Fruit fly (Drosophila melanogaster) whole organism, embryonic: ENCODE measurements around the gene Grip84.

Source experiments
- CG12104 ChIP-seq: fragments of 200-800 bp; sonication (Bioruptor generic); optimal IDR thresholded peaks from 3 replicates; lab custom pipeline; 2016; ENCODE audit warnings: missing biosample characterization, missing genetic modification characterization
- CG12236 ChIP-seq: fragments of 200-800 bp; sonication (Bioruptor generic); optimal IDR thresholded peaks from 2 replicates; lab custom pipeline; 2016; ENCODE audit warnings: missing biosample characterization, missing genetic modification characterization
- CG13894 ChIP-seq: fragments of 200-800 bp; sonication (Bioruptor generic); optimal IDR thresholded peaks from 3 replicates; lab custom pipeline; 2018; ENCODE audit warnings: missing biosample characterization, mild to moderate bottlenecking, missing genetic modification characterization, moderate library complexity
- CG14441 ChIP-seq: fragments of 200-800 bp; sonication (Bioruptor generic); IDR thresholded peaks from 2 replicates; pipeline ENCODE4 v1.3.6; 2022; ENCODE audit warnings: missing biosample characterization, missing genetic modification characterization
- CG14965 ChIP-seq: fragments of 200-800 bp; sonication (Bioruptor generic); optimal IDR thresholded peaks from 2 replicates; lab custom pipeline; 2016; ENCODE audit warnings: missing biosample characterization, missing genetic modification characterization, borderline replicate concordance
- CG15479 ChIP-seq: fragments of 200-800 bp; sonication (Bioruptor generic); optimal IDR thresholded peaks from 3 replicates; lab custom pipeline; 2019; ENCODE audit warnings: missing biosample characterization, mild to moderate bottlenecking, missing genetic modification characterization, moderate library complexity
- CG15514 ChIP-seq: fragments of 200-800 bp; sonication (Bioruptor generic); optimal IDR thresholded peaks from 3 replicates; lab custom pipeline; 2017; ENCODE audit warnings: missing biosample characterization, missing genetic modification characterization, mild to moderate bottlenecking, moderate library complexity, missing genetic modification reagents
- CG1602 ChIP-seq: fragments of 200-800 bp; sonication (Bioruptor generic); optimal IDR thresholded peaks from 3 replicates; lab custom pipeline; 2016; ENCODE audit warnings: missing biosample characterization, missing genetic modification characterization
- CG17361 ChIP-seq: fragments of 200-800 bp; sonication (Bioruptor generic); IDR thresholded peaks from 3 replicates; pipeline ENCODE4 v1.3.6; 2022; ENCODE audit warnings: missing biosample characterization, missing genetic modification characterization
- CG18262 ChIP-seq: fragments of 200-800 bp; optimal IDR thresholded peaks from 3 replicates; lab custom pipeline; 2019; ENCODE audit warnings: missing biosample characterization, mild to moderate bottlenecking, missing genetic modification characterization, moderate library complexity
- CG4617 ChIP-seq: fragments of 200-800 bp; sonication (Bioruptor generic); optimal IDR thresholded peaks from 3 replicates; lab custom pipeline; 2016; ENCODE audit warnings: missing biosample characterization, missing genetic modification characterization, borderline replicate concordance
- CG5180 ChIP-seq: fragments of 200-800 bp; sonication (Bioruptor generic); optimal IDR thresholded peaks from 3 replicates; lab custom pipeline; 2017; ENCODE audit warnings: missing biosample characterization, missing genetic modification characterization, mild to moderate bottlenecking, moderate library complexity, missing genetic modification reagents
- CG7372 ChIP-seq: fragments of 200-800 bp; sonication (Bioruptor generic); IDR thresholded peaks from 2 replicates; pipeline ENCODE4 v1.3.6; 2022; ENCODE audit warnings: missing biosample characterization, missing genetic modification characterization
- CG7786 ChIP-seq: fragments of 200-800 bp; sonication (Bioruptor generic); optimal IDR thresholded peaks from 2 replicates; lab custom pipeline; 2016; ENCODE audit warnings: missing biosample characterization, missing genetic modification characterization
- CG8281 ChIP-seq: fragments of 200-800 bp; sonication (Bioruptor generic); optimal IDR thresholded peaks from 2 replicates; lab custom pipeline; 2018; ENCODE audit warnings: missing biosample characterization, mild to moderate bottlenecking, missing genetic modification characterization, moderate library complexity
- CG8388 ChIP-seq: fragments of 200-800 bp; sonication (Bioruptor generic); optimal IDR thresholded peaks from 2 replicates; lab custom pipeline; 2019; ENCODE audit warnings: missing biosample characterization, mild to moderate bottlenecking, missing genetic modification characterization, moderate library complexity
- CG8944 ChIP-seq: fragments of 200-800 bp; sonication (Bioruptor generic); optimal IDR thresholded peaks from 3 replicates; lab custom pipeline; 2016; ENCODE audit warnings: missing biosample characterization, missing genetic modification characterization
- CkIIα-i1 ChIP-seq: fragments of 200-800 bp; sonication (Bioruptor generic); IDR thresholded peaks from 2 replicates; pipeline ENCODE4 v1.3.6; 2022; ENCODE audit warnings: missing biosample characterization, missing genetic modification characterization
- Dek ChIP-seq: fragments of 200-800 bp; sonication (Bioruptor generic); optimal IDR thresholded peaks from 3 replicates; lab custom pipeline; 2019; ENCODE audit warnings: missing biosample characterization, mild to moderate bottlenecking, missing genetic modification characterization, moderate library complexity
- Dp ChIP-seq: fragments of 200-800 bp; sonication (Bioruptor generic); optimal IDR thresholded peaks from 2 replicates; lab custom pipeline; 2018; ENCODE audit warnings: missing biosample characterization, mild to moderate bottlenecking, missing genetic modification characterization, moderate library complexity
- Ets65A ChIP-seq: fragments of 200-800 bp; sonication (Bioruptor generic); peaks from one replicate; lab custom pipeline; 2016; ENCODE audit warnings: missing biosample characterization, missing genetic modification characterization
- HLH4C ChIP-seq: fragments of 200-800 bp; sonication (Bioruptor generic); IDR thresholded peaks from 3 replicates; pipeline ENCODE4 v1.3.6; 2022; ENCODE audit warnings: missing biosample characterization, missing genetic modification characterization; ENCODE audit not compliant: partially characterized antibody
- Hey ChIP-seq: fragments of 200-800 bp; sonication (Bioruptor generic); optimal IDR thresholded peaks from 3 replicates; lab custom pipeline; 2018; ENCODE audit warnings: missing biosample characterization, mild to moderate bottlenecking, missing genetic modification characterization
- Hr78 ChIP-seq, 2 experiments: fragments of 200-800 bp in 1 of 2; fragments of >200 bp in 1 of 2; sonication (Bioruptor generic) in 1 of 2; optimal IDR thresholded peaks; 2 replicates each; lab custom pipeline; 2017 to 2019; ENCODE audit warnings: missing biosample characterization in 2 of 2, missing genetic modification characterization in 2 of 2, mild to moderate bottlenecking in 1 of 2, moderate library complexity in 1 of 2
- Med ChIP-seq: fragments of 200-800 bp; sonication (Bioruptor generic); peaks from one replicate; lab custom pipeline; 2016; ENCODE audit warnings: missing biosample characterization, missing genetic modification characterization, mild to moderate bottlenecking, inconsistent platforms, moderate library complexity
- Pdp1 ChIP-seq, 2 experiments: fragments of 200-800 bp; sonication (Bioruptor generic); optimal IDR thresholded peaks; 3 replicates each; lab custom pipeline; 2016; ENCODE audit warnings: missing biosample characterization in 2 of 2, missing genetic modification characterization in 2 of 2, mild to moderate bottlenecking in 1 of 2, moderate library complexity in 1 of 2
- Tbp ChIP-seq: fragments of >200 bp; optimal IDR thresholded peaks from 2 replicates; lab custom pipeline; 2018; ENCODE audit warnings: missing biosample characterization, missing genetic modification characterization
- bbx ChIP-seq: fragments of 200-800 bp; sonication (Bioruptor generic); IDR thresholded peaks from 2 replicates; pipeline ENCODE4 v1.3.6; 2022; ENCODE audit warnings: missing biosample characterization, missing genetic modification characterization; ENCODE audit not compliant: partially characterized antibody
- chinmo ChIP-seq: fragments of 200-800 bp; sonication (Bioruptor generic); IDR thresholded peaks from 4 replicates; pipeline ENCODE4 v1.3.6; 2022; ENCODE audit warnings: missing biosample characterization, missing genetic modification characterization; ENCODE audit not compliant: partially characterized antibody
- ci ChIP-seq: fragments of 200-800 bp; sonication (Bioruptor generic); IDR thresholded peaks from 3 replicates; pipeline ENCODE4 v1.3.6; 2022; ENCODE audit warnings: missing biosample characterization, missing genetic modification characterization
- dmrt11E ChIP-seq: fragments of 200-800 bp; sonication (Bioruptor generic); optimal IDR thresholded peaks from 3 replicates; lab custom pipeline; 2018; ENCODE audit warnings: missing biosample characterization, mild to moderate bottlenecking, missing genetic modification characterization, moderate library complexity
- ftz-f1 ChIP-seq: fragments of 200-800 bp; sonication (Bioruptor generic); optimal IDR thresholded peaks from 2 replicates; lab custom pipeline; 2016; ENCODE audit warnings: missing biosample characterization, missing genetic modification characterization
- mld ChIP-seq: fragments of 200-800 bp; sonication (Bioruptor generic); IDR thresholded peaks from 3 replicates; pipeline ENCODE4 v1.3.6; 2022; ENCODE audit warnings: missing biosample characterization, missing genetic modification characterization; ENCODE audit not compliant: partially characterized antibody
- pan ChIP-seq, 4 experiments: fragments of >200 bp in 3 of 4; fragments of 200-800 bp in 1 of 4; sonication (Bioruptor generic) in 1 of 4; optimal IDR thresholded peaks in 3 of 4; IDR thresholded peaks in 1 of 4; 2 replicates each; pipeline versions ENCODE4 v1.3.6 to Lab custom; 2017 to 2022; ENCODE audit warnings: missing biosample characterization in 2 of 4, missing genetic modification characterization in 2 of 4, mixed read lengths in 1 of 4
- pum ChIP-seq: fragments of 200-800 bp; sonication (Bioruptor generic); optimal IDR thresholded peaks from 2 replicates; lab custom pipeline; 2016; ENCODE audit warnings: missing biosample characterization, missing genetic modification characterization
- row ChIP-seq: fragments of 200-800 bp; sonication (Bioruptor generic); IDR thresholded peaks from 3 replicates; pipeline ENCODE4 v1.3.6; 2022; ENCODE audit warnings: missing biosample characterization, missing genetic modification characterization
- sisA ChIP-seq: fragments of 200-800 bp; sonication (Bioruptor generic); IDR thresholded peaks from 2 replicates; pipeline ENCODE4 v1.3.6; 2022; ENCODE audit warnings: missing biosample characterization, missing genetic modification characterization
- sr ChIP-seq: fragments of 200-800 bp; sonication (Bioruptor generic); IDR thresholded peaks from 3 replicates; pipeline ENCODE4 v1.3.6; 2022; ENCODE audit warnings: missing biosample characterization, missing genetic modification characterization
- stwl ChIP-seq: fragments of 200-800 bp; sonication (Bioruptor generic); optimal IDR thresholded peaks from 3 replicates; lab custom pipeline; 2018; ENCODE audit warnings: missing biosample characterization, mild to moderate bottlenecking, missing genetic modification characterization, moderate library complexity
- sug ChIP-seq: fragments of 200-800 bp; optimal IDR thresholded peaks from 2 replicates; lab custom pipeline; 2019; ENCODE audit warnings: missing biosample characterization, mild to moderate bottlenecking, missing genetic modification characterization, moderate library complexity
- trh ChIP-seq: fragments of 200-800 bp; sonication (Bioruptor generic); optimal IDR thresholded peaks from 2 replicates; lab custom pipeline; 2016; ENCODE audit warnings: missing biosample characterization, missing genetic modification characterization
- twi ChIP-seq: fragments of 200-800 bp; optimal IDR thresholded peaks from 2 replicates; lab custom pipeline; 2019; ENCODE audit warnings: missing biosample characterization, mild to moderate bottlenecking, missing genetic modification characterization, moderate library complexity
- unc-4 ChIP-seq: fragments of 200-800 bp; sonication (Bioruptor generic); IDR thresholded peaks from 2 replicates; pipeline ENCODE4 v1.3.6; 2022; ENCODE audit warnings: missing biosample characterization, missing genetic modification characterization; ENCODE audit not compliant: partially characterized antibody
- vvl ChIP-seq: fragments of 200-800 bp; sonication (Bioruptor generic); IDR thresholded peaks from 2 replicates; pipeline ENCODE4 v1.3.6; 2022; ENCODE audit warnings: missing biosample characterization, missing genetic modification characterization
- wdn ChIP-seq: fragments of 200-800 bp; sonication (Bioruptor generic); IDR thresholded peaks from 2 replicates; pipeline ENCODE4 v1.3.6; 2022; ENCODE audit warnings: missing biosample characterization, missing genetic modification characterization

The Grip84 gene

dm6 chrX:19608042-19608609, 42.6 kb upstream of the Grip84 start (continued):
- TF ChIP-seq HLH4C (GFP tag; lab: Robert Waterston, UW): peak; percentile 53
- TF ChIP-seq Dek (tag; lab: Kevin White, UChicago): no peak
- peak; percentile 29 for TF ChIP-seq CG13894
- no peak for TF ChIP-seq Dp
- TF ChIP-seq pan (optimal IDR thresholded peaks at IDR 0.05; lab: Kevin White, UChicago): no peak
- TF ChIP-seq pan (GFP tag; optimal IDR thresholded peaks at IDR 0.05 in 1 of 2, IDR thresholded peaks at IDR 0.05 in 1 of 2): no peak
- TF ChIP-seq CG8944 (GFP tag; lab: Kevin White, UChicago): no peak
- no peak for TF ChIP-seq CG18262 (tag; lab: Kevin White, UChicago)
- TF ChIP-seq stwl (tag; lab: Kevin White, UChicago): peak; percentile 60
- TF ChIP-seq Pdp1 (GFP tag; optimal IDR thresholded peaks at IDR 0.05; lab: Kevin White, UChicago): peak in 1 of 2 experiments; percentile 43
- no peak for TF ChIP-seq CG7372
- no peak for TF ChIP-seq dmrt11E (tag; lab: Kevin White, UChicago)
- no peak for TF ChIP-seq trh (GFP tag; lab: Kevin White, UChicago)
- TF ChIP-seq twi (tag; lab: Kevin White, UChicago): peak; percentile 22
- no peak for TF ChIP-seq pum (GFP tag; lab: Kevin White, UChicago)
- no peak for TF ChIP-seq CG12236
- no peak for TF ChIP-seq wdn (GFP tag; lab: Robert Waterston, UW)
- peak; percentile 32 for TF ChIP-seq unc-4
- TF ChIP-seq Ets65A (GFP tag; lab: Kevin White, UChicago): no peak
- TF ChIP-seq CG14965 (GFP tag; lab: Kevin White, UChicago): no peak
- TF ChIP-seq sug (tag; lab: Kevin White, UChicago): peak; percentile 76
- no peak for TF ChIP-seq Tbp
- no peak for TF ChIP-seq Hey (tag; lab: Kevin White, UChicago)

DNA sequence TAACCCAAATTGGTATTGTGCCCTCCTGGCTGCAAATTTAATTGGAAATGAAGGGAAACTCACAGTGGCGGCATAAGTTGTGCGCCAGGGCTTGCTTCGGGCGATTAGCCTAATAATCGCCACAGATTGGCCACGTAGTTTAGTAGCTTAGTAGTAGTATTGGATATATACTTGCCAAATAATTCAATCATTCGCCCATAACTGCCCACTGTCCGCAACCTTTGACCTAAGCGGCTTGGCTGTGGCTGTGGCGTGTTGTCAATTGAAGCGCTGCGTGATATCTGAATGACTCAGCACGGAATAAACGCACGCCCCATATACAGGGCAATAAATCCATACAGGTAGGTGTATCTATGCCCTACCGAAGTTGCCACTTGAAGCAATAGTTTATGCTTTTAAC, 41.4 kb upstream of the Grip84 start:
- TF ChIP-seq bbx (GFP tag; lab: Robert Waterston, UW) (no peak), CG7786 (GFP tag; lab: Kevin White, UChicago) (no peak), mld (GFP tag; lab: Robert Waterston, UW) (no peak), row (0 out of 3 replicates have a peak, but pooled peaks have one; percentile 17), sisA (GFP tag; lab: Robert Waterston, UW) (no peak), Hr78 (GFP tag; optimal IDR thresholded peaks at IDR 0.05; lab: Kevin White, UChicago) (peak in 1 of 2 experiments; percentile 93), CG1602 (no peak), CG15514 (GFP tag; lab: Kevin White, UChicago) (peak; percentile 8), Med (GFP tag; lab: Kevin White, UChicago) (peak; percentile 42), CG8388 (GFP tag; lab: Kevin White, UChicago) (peak; percentile 70), CG8281 (tag; lab: Kevin White, UChicago) (no peak), CG15479 (GFP tag; lab: Kevin White, UChicago) (no peak), CG12104 (GFP tag; lab: Kevin White, UChicago) (no peak), ci (GFP tag; lab: Robert Waterston, UW) (0 out of 3 replicates have a peak, but pooled peaks have one; percentile 18)
- TF ChIP-seq, all 482 proteins: peak for 6

DNA sequence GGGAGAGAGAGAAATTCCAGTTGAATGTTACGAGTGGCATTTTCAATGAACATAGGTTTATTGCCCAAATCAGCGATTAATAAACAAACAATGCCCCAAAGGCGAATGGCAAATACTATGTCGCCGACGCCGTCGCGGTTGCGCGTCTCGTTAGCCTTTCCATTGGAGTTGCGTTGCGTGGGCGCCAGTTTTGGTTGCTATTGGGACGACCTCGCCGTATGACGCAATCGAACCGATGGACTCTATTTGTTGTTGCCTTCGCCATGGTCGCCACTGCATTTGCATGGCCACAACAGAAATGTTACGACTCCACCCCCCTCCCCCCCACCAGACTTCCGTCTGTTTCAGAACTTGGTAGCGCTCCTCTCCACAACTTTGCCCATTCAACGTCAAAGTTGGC, 41.0 kb upstream of the Grip84 start:
- peak; percentile 0; the same call in 1 of the 2 replicates for TF ChIP-seq vvl
- TF ChIP-seq sr (GFP tag; lab: Robert Waterston, UW): peak; percentile 82
- TF ChIP-seq CG14441 (GFP tag; lab: Robert Waterston, UW): 0 out of 2 replicates have a peak, but pooled peaks have one; percentile 18
- peak in 1 of 2 experiments; percentile 76 for TF ChIP-seq Pdp1 (GFP tag; optimal IDR thresholded peaks at IDR 0.05; lab: Kevin White, UChicago)
- peak; percentile 41 for TF ChIP-seq Med (GFP tag; lab: Kevin White, UChicago)
- TF ChIP-seq ftz-f1 (GFP tag; lab: Kevin White, UChicago): peak; percentile 35
- no peak for TF ChIP-seq CkIIα-i1 (GFP tag; lab: Robert Waterston, UW)
- no peak for TF ChIP-seq CG4617
- 0 out of 4 replicates have a peak, but pooled peaks have one; percentile 48 for TF ChIP-seq chinmo (GFP tag; lab: Robert Waterston, UW)
- TF ChIP-seq CG17361 (GFP tag; lab: Robert Waterston, UW): no peak
- TF ChIP-seq CG5180 (GFP tag; lab: Kevin White, UChicago): peak; percentile 61
